Fruit fly (Drosophila melanogaster): ENCODE measurements around the gene Tdh.

The Tdh gene

dm6 chr3L:20452813-20453682 lies 13.7 kb upstream of the Tdh start, which contains the start of gene CG5199 (continued):
- TF ChIP-seq CG9876 (GFP tag; optimal IDR thresholded peaks at IDR 0.05): no peak
- no peak for TF ChIP-seq hth (optimal IDR thresholded peaks at IDR 0.05)
- TF ChIP-seq CG4854 (GFP tag; optimal IDR thresholded peaks at IDR 0.05): no peak
- TF ChIP-seq CG4707 (GFP tag; optimal IDR thresholded peaks at IDR 0.05): no peak
- TF ChIP-seq Scr (GFP tag; IDR thresholded peaks at IDR 0.05; ENCODE audit: partially characterized antibody): peak; percentile 89
- peak; percentile 55 for TF ChIP-seq CG1233 (GFP tag; optimal IDR thresholded peaks at IDR 0.05)
- no peak for TF ChIP-seq CG12744 (GFP tag; optimal IDR thresholded peaks at IDR 0.05)
- no peak for TF ChIP-seq Dad (GFP tag; optimal IDR thresholded peaks at IDR 0.05)
- peak; percentile 52 for TF ChIP-seq HHEX (GFP tag; optimal IDR thresholded peaks at IDR 0.05)
- TF ChIP-seq CG15269 (tag; optimal IDR thresholded peaks at IDR 0.05): peak; percentile 58
- no peak for TF ChIP-seq crc (GFP tag; optimal IDR thresholded peaks at IDR 0.05)
- no peak; the same call in 2 of the 3 replicates for TF ChIP-seq CG2889 (GFP tag; IDR thresholded peaks at IDR 0.05)
- peak; percentile 75; the same call in 2 of the 3 replicates for TF ChIP-seq Dbx (GFP tag; IDR thresholded peaks at IDR 0.05)
- peak; percentile 79 for TF ChIP-seq CG9817 (tag; optimal IDR thresholded peaks at IDR 0.05)
- no peak for TF ChIP-seq pfk (GFP tag; optimal IDR thresholded peaks at IDR 0.05)
- TF ChIP-seq Opbp (GFP tag; IDR thresholded peaks at IDR 0.05; ENCODE audit: partially characterized antibody): peak; percentile 82
- TF ChIP-seq disco-r (GFP tag; optimal IDR thresholded peaks at IDR 0.05): no peak
- TF ChIP-seq CG11247 (GFP tag; IDR thresholded peaks at IDR 0.05): no peak
- TF ChIP-seq CG6854 (GFP tag; optimal IDR thresholded peaks at IDR 0.05): no peak
- TF ChIP-seq croc (GFP tag; conservative IDR thresholded peaks at IDR 0.05): peak; percentile 57
- TF ChIP-seq CG8765 (GFP tag; IDR thresholded peaks at IDR 0.05): no peak
- no peak for TF ChIP-seq CG7928 (GFP tag; optimal IDR thresholded peaks at IDR 0.05)
- TF ChIP-seq seq (GFP tag; IDR thresholded peaks at IDR 0.05): no peak; the same call in 1 of the 2 replicates
- peak; percentile 31 for TF ChIP-seq Tbp (GFP tag; optimal IDR thresholded peaks at IDR 0.05)
- TF ChIP-seq CG14860 (GFP tag; IDR thresholded peaks at IDR 0.05; ENCODE audit: partially characterized antibody): peak; percentile 62; the same call in 2 of the 3 replicates
- no peak; the same call in 1 of the 2 replicates for TF ChIP-seq MBD-R2 (GFP tag; IDR thresholded peaks at IDR 0.05)
- TF ChIP-seq Hmx (GFP tag; optimal IDR thresholded peaks at IDR 0.05): no peak
- peak; percentile 61 for TF ChIP-seq Blimp-1 (GFP tag; optimal IDR thresholded peaks at IDR 0.05)
- peak; percentile 82 for TF ChIP-seq BEAF-32 (GFP tag; optimal IDR thresholded peaks at IDR 0.05)
- peak; percentile 56 for TF ChIP-seq CG31388 (GFP tag; optimal IDR thresholded peaks at IDR 0.05)
- peak; percentile 48 for TF ChIP-seq CG4617 (GFP tag; optimal IDR thresholded peaks at IDR 0.05; ENCODE audit: borderline replicate concordance)
- no peak for TF ChIP-seq GATAe (GFP tag; conservative IDR thresholded peaks at IDR 0.05)
- TF ChIP-seq dimm (GFP tag; IDR thresholded peaks at IDR 0.05): no peak
- peak; percentile 57; the same call in 1 of the 3 replicates for TF ChIP-seq hb (GFP tag; IDR thresholded peaks at IDR 0.05; ENCODE audit: partially characterized antibody)
- no peak for TF ChIP-seq Hey (tag; optimal IDR thresholded peaks at IDR 0.05)
- TF ChIP-seq mam (GFP tag; optimal IDR thresholded peaks at IDR 0.05): peak; percentile 82
- TF ChIP-seq crol (GFP tag; IDR thresholded peaks at IDR 0.05): no peak; the same call in 1 of the 2 replicates
- peak; percentile 30 for TF ChIP-seq CG10366 (GFP tag; IDR thresholded peaks at IDR 0.05)
- peak; percentile 40 for TF ChIP-seq CG8359 (GFP tag; optimal IDR thresholded peaks at IDR 0.05; ENCODE audit: borderline replicate concordance)
- TF ChIP-seq kni (GFP tag; optimal IDR thresholded peaks at IDR 0.05): no peak
- TF ChIP-seq toy (GFP tag; IDR thresholded peaks at IDR 0.05): no peak
- TF ChIP-seq jigr1 (GFP tag; IDR thresholded peaks at IDR 0.05): no peak
- no peak for TF ChIP-seq chn (GFP tag; optimal IDR thresholded peaks at IDR 0.05)
- no peak for TF ChIP-seq CG10431 (GFP tag; optimal IDR thresholded peaks at IDR 0.05)
- peak; percentile 61; the same call in 1 of the 3 replicates for TF ChIP-seq HLH4C (GFP tag; IDR thresholded peaks at IDR 0.05; ENCODE audit: partially characterized antibody)
- TF ChIP-seq gsb (GFP tag; IDR thresholded peaks at IDR 0.05): peak; percentile 44; the same call in 1 of the 2 replicates
- TF ChIP-seq nom (GFP tag; optimal IDR thresholded peaks at IDR 0.05): no peak
